Worm (Caenorhabditis elegans): ENCODE data around the gene kgb-1.
A peak's percentile ranks its signal among the peaks of the same experiment; 100 is the strongest.

The kgb-1 gene

ce11 chrIV:387283-388048 lies 22.4 kb downstream of the kgb-1 start:
- TF ChIP-seq efl-1 (optimal IDR thresholded peaks at IDR 0.05) (no peak), efl-1 (GFP tag; optimal IDR thresholded peaks at IDR 0.05 in 1 of 2) (peak in 1 of 2 experiments; percentile 10), grh-1 (GFP tag; IDR thresholded peaks at IDR 0.05) (no peak), zip-4 (GFP tag; optimal IDR thresholded peaks at IDR 0.05) (no peak), nhr-47 (tag; optimal IDR thresholded peaks at IDR 0.05) (no peak)

ce11 chrIV:386576-386975 lies 23.3 kb downstream of the kgb-1 start, which contains the start of gene T07A9.14:
Gene T07A9.14, plus strand, starts transcription at chrIV:386699.
- no peak for TF ChIP-seq efl-3 (GFP tag; optimal IDR thresholded peaks at IDR 0.05)
- TF ChIP-seq hlh-4 (tag; optimal IDR thresholded peaks at IDR 0.05), result no peak
- TF ChIP-seq mdl-1 (tag; optimal IDR thresholded peaks at IDR 0.05), result no peak
- TF ChIP-seq alr-1 (tag; optimal IDR thresholded peaks at IDR 0.05; ENCODE audit: borderline replicate concordance), result no peak
- no peak for TF ChIP-seq C04F5.9 (tag; optimal IDR thresholded peaks at IDR 0.05)

ce11 chrIV:385150-385937 lies 24.5 kb downstream of the kgb-1 start, which contains the start of gene rps-24:
Gene rps-24, plus strand, starts transcription at chrIV:385887.
- TF ChIP-seq unc-98 (GFP tag; IDR thresholded peaks at IDR 0.05) (peak; percentile 96), xbp-1 (tag; optimal IDR thresholded peaks at IDR 0.05) (peak; percentile 90), irx-1 (tag; optimal IDR thresholded peaks at IDR 0.05) (peak; percentile 80), egl-27 (tag; optimal IDR thresholded peaks at IDR 0.05) (peak in 1 of 2 experiments; percentile 32), nhr-85 (tag) (peak; percentile 95), ceh-82 (tag; optimal IDR thresholded peaks at IDR 0.05) (peak; percentile 83 to 94 (median 86)), ztf-11 (tag; optimal IDR thresholded peaks at IDR 0.05) (peak in 1 of 2 experiments; percentile 91), isw-1 (GFP tag; IDR thresholded peaks at IDR 0.05) (peak; percentile 99), unc-130 (tag; optimal IDR thresholded peaks at IDR 0.05) (peak; percentile 85), sup-37 (GFP tag; optimal IDR thresholded peaks at IDR 0.05) (peak; percentile 7), ceh-63 (GFP tag; optimal IDR thresholded peaks at IDR 0.05) (peak; percentile 1), vab-15 (tag; optimal IDR thresholded peaks at IDR 0.05) (peak; percentile 83), ceh-8 (GFP tag; optimal IDR thresholded peaks at IDR 0.05) (peak; percentile 90), mab-9 (GFP tag; IDR thresholded peaks at IDR 0.05) (peak; percentile 89), rnt-1 (tag; optimal IDR thresholded peaks at IDR 0.05) (peak; percentile 97), skn-1 (tag; optimal IDR thresholded peaks at IDR 0.05) (peak; percentile 59), nhr-71 (tag; optimal IDR thresholded peaks at IDR 0.05) (peak; percentile 97), C04F5.9 (tag; optimal IDR thresholded peaks at IDR 0.05) (peak; percentile 81), lin-14 (GFP tag; optimal IDR thresholded peaks at IDR 0.05) (peak; percentile 91), lsy-2 (tag; optimal IDR thresholded peaks at IDR 0.05) (peak; percentile 93 to 96), lin-15B (tag; optimal IDR thresholded peaks at IDR 0.05) (peak; percentile 82), jun-1 (tag; optimal IDR thresholded peaks at IDR 0.05) (peak; percentile 86), elt-2 (tag; optimal IDR thresholded peaks at IDR 0.05) (peak; percentile 39), snu-23 (GFP tag; optimal IDR thresholded peaks at IDR 0.05) (peak; percentile 96), grh-1 (GFP tag; IDR thresholded peaks at IDR 0.05) (peak; percentile 85), nhr-77 (tag; optimal IDR thresholded peaks at IDR 0.05) (peak; percentile 87), lin-35 (GFP tag; optimal IDR thresholded peaks at IDR 0.05) (peak; percentile 81 to 90), unc-86 (tag; optimal IDR thresholded peaks at IDR 0.05) (peak; percentile 93), ceh-90 (tag; optimal IDR thresholded peaks at IDR 0.05) (peak; percentile 43), nhr-237 (tag; optimal IDR thresholded peaks at IDR 0.05) (peak; percentile 73), lir-3 (tag; optimal IDR thresholded peaks at IDR 0.05; ENCODE audit: poor library complexity) (peak; percentile 92), nhr-90 (tag; optimal IDR thresholded peaks at IDR 0.05; ENCODE audit: poor library complexity) (peak; percentile 96), mep-1 (tag; optimal IDR thresholded peaks at IDR 0.05) (peak; percentile 89), dsc-1 (tag; optimal IDR thresholded peaks at IDR 0.05) (peak; percentile 85), lin-39 (tag; optimal IDR thresholded peaks at IDR 0.05) (peak; percentile 43), fkh-10 (GFP tag; optimal IDR thresholded peaks at IDR 0.05) (peak; percentile 78), tbx-2 (tag; optimal IDR thresholded peaks at IDR 0.05) (peak; percentile 94)
